Worm (Caenorhabditis elegans): ENCODE results near the gene nhr-129.

- TF ChIP-seq ceh-36 (tag; optimal IDR thresholded peaks at IDR 0.05) (no peak), scrt-1 (GFP tag; IDR thresholded peaks at IDR 0.05) (no peak), ama-1 (optimal IDR thresholded peaks at IDR 0.05) (no peak)
Observed at ce11 chrV:13370265-13370664, 39.4 kb upstream of the nhr-129 start.

All from whole organism, early embryonic.